Worm (Caenorhabditis elegans) whole organism, young adult: ENCODE data around the gene dib-1.
"Not testable (repeated sequence)": the region's sequence is repeated elsewhere in the genome, so short reads cannot be mapped to it uniquely, and the experiment has no call there.

ENCODE experiments used
- B0336.3 ChIP-seq: fragments of 200-800 bp; sonication (Bioruptor generic); IDR thresholded peaks from 2 replicates; pipeline ENCODE4 v1.3.6; 2022; ENCODE audit warnings: missing genetic modification characterization, missing compliant biosample characterization
- C06A6.2 ChIP-seq: fragments of 200-800 bp; sonication (Bioruptor generic); conservative IDR thresholded peaks from 2 replicates; pipeline ENCODE4 v1.3.6; 2022; ENCODE audit warnings: missing genetic modification characterization, missing compliant biosample characterization
- C17E4.6 ChIP-seq: fragments of 200-800 bp; sonication (Bioruptor generic); IDR thresholded peaks from 2 replicates; pipeline ENCODE4 v1.3.6; 2022; ENCODE audit warnings: missing genetic modification reagents, missing genetic modification characterization, missing compliant biosample characterization
- D2030.7 ChIP-seq: fragments of 200-800 bp; sonication (Bioruptor generic); IDR thresholded peaks from 2 replicates; pipeline ENCODE4 v1.3.6; 2022; ENCODE audit warnings: missing genetic modification reagents, missing genetic modification characterization, missing compliant biosample characterization
- F22D6.2 ChIP-seq: sonication (generic microtip); optimal IDR thresholded peaks from 2 replicates; lab custom pipeline; 2016; ENCODE audit warnings: mild to moderate bottlenecking, missing genetic modification characterization, missing compliant biosample characterization
- F33H1.4 ChIP-seq: fragments of 200-800 bp; sonication (Bioruptor generic); IDR thresholded peaks from 2 replicates; pipeline ENCODE4 v1.3.6; 2022; ENCODE audit warnings: missing genetic modification reagents, missing genetic modification characterization, missing compliant biosample characterization
- F37B4.10 ChIP-seq: fragments of 200-800 bp; sonication (Bioruptor generic); IDR thresholded peaks from 2 replicates; pipeline ENCODE4 v1.3.6; 2022; ENCODE audit warnings: missing genetic modification characterization, missing compliant biosample characterization
- F49E8.2 ChIP-seq: sonication (generic microtip); optimal IDR thresholded peaks from 3 replicates; lab custom pipeline; 2017; ENCODE audit warnings: missing genetic modification characterization, mild to moderate bottlenecking, missing compliant biosample characterization, antibody characterized with exemption, moderate library complexity; ENCODE audit not compliant: insufficient read depth
- Y53G8AR.9 ChIP-seq: fragments of 200-800 bp; sonication (Bioruptor generic); conservative IDR thresholded peaks from 2 replicates; pipeline ENCODE4 v1.3.6; 2022; ENCODE audit warnings: missing genetic modification reagents, missing genetic modification characterization, missing compliant biosample characterization
- Y79H2A.3 ChIP-seq: fragments of 200-800 bp; sonication (Bioruptor generic); conservative IDR thresholded peaks from 2 replicates; pipeline ENCODE4 v1.3.6; 2022; ENCODE audit warnings: missing genetic modification reagents, missing genetic modification characterization, missing compliant biosample characterization
- Y95B8A.8 ChIP-seq: fragments of 200-800 bp; sonication (Bioruptor generic); IDR thresholded peaks from 2 replicates; pipeline ENCODE4 v1.3.6; 2022; ENCODE audit warnings: missing genetic modification reagents, missing genetic modification characterization, missing compliant biosample characterization
- ZK185.1 ChIP-seq: sonication (generic microtip); optimal IDR thresholded peaks from 2 replicates; lab custom pipeline; 2016; ENCODE audit warnings: mild to moderate bottlenecking, missing genetic modification characterization, missing compliant biosample characterization; ENCODE audit not compliant: poor library complexity, severe bottlenecking
- athp-1 ChIP-seq: sonication (generic microtip); optimal IDR thresholded peaks from 2 replicates; lab custom pipeline; 2017; ENCODE audit warnings: mild to moderate bottlenecking, missing genetic modification characterization, missing compliant biosample characterization
- cebp-2 ChIP-seq: fragments of 200-800 bp; sonication (Bioruptor generic); IDR thresholded peaks from 2 replicates; pipeline ENCODE4 v1.3.6; 2022; ENCODE audit warnings: missing genetic modification characterization, missing compliant biosample characterization
- ceh-91 ChIP-seq: fragments of 200-800 bp; sonication (Bioruptor generic); IDR thresholded peaks from 2 replicates; pipeline ENCODE4 v1.3.6; 2022; ENCODE audit warnings: missing genetic modification reagents, missing genetic modification characterization, missing compliant biosample characterization
- ekl-4 ChIP-seq: fragments of 200-800 bp; sonication (Bioruptor generic); IDR thresholded peaks from 2 replicates; pipeline ENCODE4 v1.3.6; 2022; ENCODE audit warnings: missing genetic modification reagents, missing genetic modification characterization, missing compliant biosample characterization
- him-1 ChIP-seq: sonication (generic microtip); optimal IDR thresholded peaks from 2 replicates; lab custom pipeline; 2016; ENCODE audit warnings: missing genotype, missing genetic modification reagents, missing genetic modification characterization, missing compliant biosample characterization
- hsf-1 ChIP-seq: fragments of 200-800 bp; sonication (Bioruptor generic); IDR thresholded peaks from 2 replicates; pipeline ENCODE4 v1.3.6; 2022; ENCODE audit warnings: missing genetic modification reagents, missing genetic modification characterization, missing compliant biosample characterization
- let-607 ChIP-seq, 2 experiments: fragments of 200-800 bp in 1 of 2; sonication (Bioruptor generic) in 1 of 2; sonication (generic microtip) in 1 of 2; optimal IDR thresholded peaks; 2 replicates each; lab custom pipeline; 2016 to 2018; ENCODE audit warnings: mild to moderate bottlenecking in 2 of 2, missing compliant biosample characterization in 2 of 2, missing genetic modification characterization in 2 of 2, moderate library complexity in 2 of 2, missing genotype in 1 of 2
- lin-26 ChIP-seq: fragments of 200-800 bp; sonication (Bioruptor generic); IDR thresholded peaks from 2 replicates; pipeline ENCODE4 v1.3.6; 2022; ENCODE audit warnings: missing genetic modification reagents, missing genetic modification characterization, missing compliant biosample characterization
- lin-54 ChIP-seq: fragments of 200-800 bp; sonication (Bioruptor generic); optimal IDR thresholded peaks from 2 replicates; lab custom pipeline; 2018; ENCODE audit warnings: mild to moderate bottlenecking, missing genetic modification characterization, missing compliant biosample characterization
- lir-1 ChIP-seq: fragments of 200-800 bp; sonication (Bioruptor generic); conservative IDR thresholded peaks from 2 replicates; pipeline ENCODE4 v1.3.6; 2022; ENCODE audit warnings: missing genetic modification reagents, missing genetic modification characterization, missing compliant biosample characterization
- madf-3 ChIP-seq: fragments of 200-800 bp; sonication (Bioruptor generic); IDR thresholded peaks from 2 replicates; pipeline ENCODE4 v1.3.6; 2022; ENCODE audit warnings: missing genetic modification reagents, missing genetic modification characterization, missing compliant biosample characterization
- madf-6 ChIP-seq: fragments of 200-800 bp; sonication (Bioruptor generic); IDR thresholded peaks from 2 replicates; pipeline ENCODE4 v1.3.6; 2022; ENCODE audit warnings: missing genetic modification reagents, missing genetic modification characterization, missing compliant biosample characterization
- mcd-1 ChIP-seq: fragments of 200-800 bp; sonication (Bioruptor generic); IDR thresholded peaks from 2 replicates; pipeline ENCODE4 v1.3.6; 2022; ENCODE audit warnings: missing genetic modification reagents, missing genetic modification characterization, missing compliant biosample characterization
- nhr-80 ChIP-seq: sonication (generic microtip); optimal IDR thresholded peaks from 2 replicates; lab custom pipeline; 2016; ENCODE audit warnings: missing genetic modification characterization, missing compliant biosample characterization
- rcor-1 ChIP-seq: fragments of 200-800 bp; sonication (Bioruptor generic); IDR thresholded peaks from 2 replicates; pipeline ENCODE4 v1.3.6; 2022; ENCODE audit warnings: missing genetic modification reagents, missing genetic modification characterization, missing compliant biosample characterization
- repo-1 ChIP-seq: sonication (generic microtip); optimal IDR thresholded peaks from 2 replicates; lab custom pipeline; 2017; ENCODE audit warnings: mild to moderate bottlenecking, missing genetic modification characterization, missing compliant biosample characterization
- snpc-4 ChIP-seq, 5 experiments: fragments of 150-350 bp in 1 of 5; sonication (generic microtip) in 4 of 5; optimal IDR thresholded peaks; 2 replicates each; lab custom pipeline; 2014 to 2018; ENCODE audit warnings: missing genetic modification characterization in 5 of 5, missing biosample characterization in 3 of 5, antibody characterized with exemption in 2 of 5, mild to moderate bottlenecking in 2 of 5, missing compliant biosample characterization in 2 of 5, missing genotype in 2 of 5, moderate library complexity in 2 of 5, missing genetic modification reagents in 1 of 5
- ztf-18 ChIP-seq: sonication (generic microtip); optimal IDR thresholded peaks from 2 replicates; lab custom pipeline; 2016; ENCODE audit warnings: missing genotype, mild to moderate bottlenecking, missing genetic modification characterization, missing compliant biosample characterization
- ztf-25 ChIP-seq: fragments of 200-800 bp; sonication (Bioruptor generic); IDR thresholded peaks from 2 replicates; pipeline ENCODE4 v1.3.6; 2022; ENCODE audit warnings: missing genetic modification reagents, missing genetic modification characterization, missing compliant biosample characterization

dib-1 gene

DNA sequence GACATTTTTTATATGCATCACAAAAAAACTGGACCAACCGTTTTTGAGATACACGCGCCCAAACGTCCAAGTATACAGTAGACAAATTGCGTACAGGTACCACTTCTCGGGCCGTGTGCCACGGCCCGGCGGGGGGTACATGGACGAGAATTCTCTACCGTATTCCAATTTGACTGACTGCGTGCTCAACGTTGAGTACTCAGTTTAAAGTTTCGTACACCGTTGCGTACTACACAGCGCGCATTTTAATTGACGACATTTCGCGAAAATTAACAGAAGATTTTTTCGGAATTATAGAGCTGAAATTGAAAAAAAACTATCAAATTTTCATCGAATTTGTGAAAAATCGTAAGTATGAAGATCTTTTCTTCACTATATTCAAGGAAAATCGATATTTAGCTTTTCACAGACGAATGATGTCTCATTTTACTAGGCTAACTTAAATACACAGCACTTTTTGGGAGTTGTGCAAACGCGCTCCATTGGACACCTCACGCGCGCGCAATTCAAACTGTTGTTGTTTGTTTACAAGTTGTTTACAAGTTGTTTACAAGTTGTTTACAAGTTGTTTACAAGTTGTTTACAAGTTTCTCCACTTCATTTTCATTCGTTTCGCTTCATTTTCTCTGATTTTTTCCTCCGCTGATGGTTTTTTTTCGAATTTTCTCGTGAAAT, 5.4 kb downstream of the dib-1 start (continued):
- peak; percentile 25 for TF ChIP-seq ztf-18
- TF ChIP-seq B0336.3 (GFP tag; lab: Robert Waterston, UW) = 0 out of 2 replicates have a peak, but pooled peaks have one; percentile 15
- peak; percentile 65; the same call in 1 of the 2 replicates for TF ChIP-seq lir-1
- peak in 1 of 2 experiments; percentile 53 for TF ChIP-seq let-607 (tag; optimal IDR thresholded peaks at IDR 0.05; lab: Kevin White, UChicago)
- TF ChIP-seq snpc-4 (GFP tag; optimal IDR thresholded peaks at IDR 0.05; lab: Kevin White, UChicago) = not testable (repeated sequence)
- TF ChIP-seq snpc-4 (tag; optimal IDR thresholded peaks at IDR 0.05; lab: Kevin White, UChicago) = peak in 1 of 4 experiments; percentile 12
- TF ChIP-seq ceh-91 (GFP tag; lab: Robert Waterston, UW) = peak; percentile 62; the same call in 1 of the 2 replicates
- TF ChIP-seq F33H1.4 (GFP tag; lab: Robert Waterston, UW) = peak; percentile 71
- peak; percentile 53 for TF ChIP-seq madf-6 (GFP tag; lab: Robert Waterston, UW)

DNA sequence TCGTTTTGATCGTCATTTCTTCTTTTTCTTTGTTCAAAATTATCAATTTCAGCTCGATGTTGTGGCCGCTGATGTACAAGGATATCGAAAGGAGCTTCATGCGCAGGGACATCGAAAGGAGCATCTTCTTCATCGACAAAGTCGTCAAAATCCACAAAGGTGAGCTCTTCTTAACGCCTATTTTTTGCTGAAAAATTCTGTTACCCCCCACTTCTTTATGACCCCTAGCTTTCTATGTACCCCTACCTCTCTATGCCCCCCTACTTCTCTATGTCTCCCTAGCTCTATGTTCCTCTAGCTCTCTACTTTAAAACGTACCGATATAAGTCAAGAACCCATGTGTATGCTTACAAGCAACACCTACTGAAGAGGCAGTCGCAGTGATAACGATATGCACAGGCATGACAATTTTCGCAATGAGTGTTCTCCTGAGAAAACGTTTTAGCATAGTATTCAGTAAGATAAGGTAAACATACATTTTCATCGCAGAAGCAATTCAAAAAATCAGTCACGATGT, 7.0 kb downstream of the dib-1 start, which contains the start of gene Y54G2A.36:
Gene Y54G2A.36, plus strand, starts transcription at position 51 of the 517 bp plus-strand sequence.
- TF ChIP-seq ZK185.1 (tag; lab: Kevin White, UChicago) (no peak), lin-26 (GFP tag; lab: Robert Waterston, UW) (0 out of 2 replicates have a peak, but pooled peaks have one; percentile 13), D2030.7 (GFP tag; lab: Robert Waterston, UW) (0 out of 2 replicates have a peak, but pooled peaks have one; percentile 18), F37B4.10 (GFP tag; lab: Robert Waterston, UW) (no peak), nhr-80 (tag; lab: Kevin White, UChicago) (no peak), F49E8.2 (peak; percentile 35), ztf-25 (GFP tag; lab: Robert Waterston, UW) (0 out of 2 replicates have a peak, but pooled peaks have one; percentile 35), C06A6.2 (GFP tag; lab: Robert Waterston, UW) (no peak), madf-6 (GFP tag; lab: Robert Waterston, UW) (peak; percentile 36; the same call in 1 of the 2 replicates), Y79H2A.3 (peak; percentile 95), madf-3 (0 out of 2 replicates have a peak, but pooled peaks have one; percentile 55), hsf-1 (GFP tag; lab: Robert Waterston, UW) (peak; percentile 58; the same call in 1 of the 2 replicates), cebp-2 (GFP tag; lab: Robert Waterston, UW) (no peak), C17E4.6 (GFP tag; lab: Robert Waterston, UW) (0 out of 2 replicates have a peak, but pooled peaks have one; percentile 26), Y53G8AR.9 (peak; percentile 18; the same call in 1 of the 2 replicates), him-1 (tag; lab: Kevin White, UChicago) (no peak), ekl-4 (GFP tag; lab: Robert Waterston, UW) (peak; percentile 41; the same call in 1 of the 2 replicates), athp-1 (tag; lab: Kevin White, UChicago) (no peak), F22D6.2 (no peak), rcor-1 (peak; percentile 19; the same call in 1 of the 2 replicates), repo-1 (tag; lab: Kevin White, UChicago) (no peak)

DNA sequence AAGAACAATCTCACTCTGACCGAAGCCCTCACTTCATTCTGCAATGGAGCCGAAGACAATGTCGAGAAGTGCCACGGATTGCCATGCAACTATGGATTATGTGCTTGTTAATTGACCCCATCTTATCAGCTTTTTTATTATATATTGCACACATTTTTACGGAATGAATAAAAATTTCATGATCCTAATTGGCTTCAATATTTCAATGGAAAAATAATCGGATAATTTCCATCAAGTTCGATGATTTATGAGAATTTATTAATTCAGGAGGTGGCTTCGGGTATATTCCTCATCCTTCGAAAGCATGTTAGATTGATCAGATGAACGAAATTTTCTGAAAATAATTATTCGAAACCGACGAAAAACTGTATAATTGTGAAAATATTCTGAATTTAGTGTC, 10.8 kb downstream of the dib-1 start:
- TF ChIP-seq Y79H2A.3 = peak; percentile 66; the same call in 1 of the 2 replicates
- peak; percentile 52; the same call in 1 of the 2 replicates for TF ChIP-seq D2030.7 (GFP tag; lab: Robert Waterston, UW)
- 0 out of 2 replicates have a peak, but pooled peaks have one; percentile 14 for TF ChIP-seq Y95B8A.8 (GFP tag; lab: Robert Waterston, UW)

DNA sequence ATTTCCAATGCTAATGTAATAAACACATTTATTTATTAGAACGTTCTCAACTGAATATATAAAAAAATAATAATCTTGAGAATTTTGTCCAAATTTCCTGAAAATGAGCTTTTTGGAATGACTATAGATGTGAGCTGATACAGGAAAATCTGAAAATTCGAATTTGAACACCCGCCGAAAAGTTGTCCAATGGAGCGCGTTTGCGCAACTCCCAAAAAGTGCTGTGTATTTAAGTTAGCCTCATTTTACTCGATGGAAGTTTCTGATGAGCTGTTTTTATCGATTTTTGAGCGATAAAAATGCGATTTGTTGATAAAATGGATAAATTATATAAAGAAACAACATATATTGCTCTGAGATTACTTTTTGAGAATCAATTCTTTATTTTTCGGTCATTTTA, 11.3 kb downstream of the dib-1 start:
- TF ChIP-seq mcd-1 (GFP tag; lab: Robert Waterston, UW) = peak; percentile 89
- TF ChIP-seq lin-54 (GFP tag; lab: Kevin White, UChicago) = peak; percentile 46
- TF ChIP-seq, all 124 proteins: peak for 2; not testable (repeated sequence) for 122
